Worm (Caenorhabditis elegans): ENCODE data around the gene cpna-1.

The cpna-1 gene

DNA sequence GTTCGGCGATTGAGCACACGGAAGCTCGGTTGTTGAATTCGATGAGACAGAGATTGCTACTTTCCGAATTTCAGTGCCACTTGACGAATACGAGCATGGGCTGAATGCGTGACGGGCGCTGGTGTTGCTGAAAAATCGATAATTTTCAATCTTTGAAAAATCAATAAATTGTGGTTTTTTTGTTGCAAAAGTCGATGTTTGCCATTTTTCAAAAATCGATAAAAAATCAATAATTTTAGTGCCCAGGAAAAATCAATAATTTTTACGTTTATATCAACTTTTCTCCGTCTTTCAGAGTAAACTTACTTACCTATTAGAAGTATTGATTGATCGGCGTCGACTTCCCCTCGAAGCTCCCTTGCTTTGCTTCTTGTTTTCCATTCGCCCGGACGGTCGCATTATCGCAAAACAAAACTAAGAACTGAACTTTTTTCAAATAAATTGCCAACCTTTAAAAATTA, 70.1 kb downstream of the cpna-1 start, which contains the start of gene C16A11.7:
C16A11.7 (minus strand) TSS at position 411 of the 461 bp plus-strand sequence.
- TF ChIP-seq mcd-1 (GFP tag; IDR thresholded peaks at IDR 0.05): no peak
- TF ChIP-seq F23B12.7 (tag; optimal IDR thresholded peaks at IDR 0.05; ENCODE audit: insufficient read depth): no peak
- TF ChIP-seq nhr-80 (tag; optimal IDR thresholded peaks at IDR 0.05): no peak
- no peak for TF ChIP-seq let-607 (tag; optimal IDR thresholded peaks at IDR 0.05)
- no peak for TF ChIP-seq somi-1 (GFP tag; optimal IDR thresholded peaks at IDR 0.05)
- no peak for TF ChIP-seq ets-4 (GFP tag; optimal IDR thresholded peaks at IDR 0.05)
- TF ChIP-seq lir-1 (GFP tag; conservative IDR thresholded peaks at IDR 0.05): no peak
- no peak for TF ChIP-seq ztf-25 (GFP tag; IDR thresholded peaks at IDR 0.05)
- no peak for TF ChIP-seq ztf-6 (GFP tag; IDR thresholded peaks at IDR 0.05)
- no peak for TF ChIP-seq sdz-38 (tag; optimal IDR thresholded peaks at IDR 0.05)
- TF ChIP-seq tlf-1 (GFP tag; optimal IDR thresholded peaks at IDR 0.05): no peak
- TF ChIP-seq F57C9.4 (tag; optimal IDR thresholded peaks at IDR 0.05): no peak
- TF ChIP-seq lsy-27 (tag; optimal IDR thresholded peaks at IDR 0.05; ENCODE audit: borderline replicate concordance, insufficient read depth): no peak
- TF ChIP-seq nfya-1 (tag; optimal IDR thresholded peaks at IDR 0.05; ENCODE audit: borderline replicate concordance, insufficient read depth): no peak
- TF ChIP-seq snpc-3.4 (tag; optimal IDR thresholded peaks at IDR 0.05): no peak
- TF ChIP-seq ztf-3 (GFP tag; optimal IDR thresholded peaks at IDR 0.05): no peak

All from whole organism, young adult.